Fruit fly (Drosophila melanogaster): Measurements from ENCODE around the gene Gagr.

Gene Gagr

dm6 chr3L:16354197-16354596, 40.2 kb upstream of the Gagr start, which contains the start of gene Pdh:
Pdh (minus strand) TSS chr3L:16354297.
- peak in 1 of 2 experiments; percentile 0 for TF ChIP-seq Pdp1 (GFP tag; optimal IDR thresholded peaks at IDR 0.05)
- TF ChIP-seq Med (GFP tag): peak; percentile 57
- TF ChIP-seq eyg (GFP tag; optimal IDR thresholded peaks at IDR 0.05): no peak

dm6 chr3L:16356171-16356765, 38.1 kb upstream of the Gagr start:
- TF ChIP-seq chn (GFP tag; optimal IDR thresholded peaks at IDR 0.05) (no peak), CG9932 (GFP tag; IDR thresholded peaks at IDR 0.05) (no peak), CG10321 (GFP tag; IDR thresholded peaks at IDR 0.05) (0 out of 2 replicates have a peak, but pooled peaks have one; percentile 17), oc (tag; optimal IDR thresholded peaks at IDR 0.05) (no peak), CG31365 (tag; optimal IDR thresholded peaks at IDR 0.05) (no peak), mld (GFP tag; IDR thresholded peaks at IDR 0.05; ENCODE audit: partially characterized antibody) (no peak), CG17568 (GFP tag; optimal IDR thresholded peaks at IDR 0.05) (no peak), sna (GFP tag; IDR thresholded peaks at IDR 0.05; ENCODE audit: partially characterized antibody) (no peak), CG9727 (GFP tag; optimal IDR thresholded peaks at IDR 0.05) (no peak), hbn (GFP tag; IDR thresholded peaks at IDR 0.05; ENCODE audit: partially characterized antibody) (no peak), CG10543 (GFP tag; optimal IDR thresholded peaks at IDR 0.05) (peak; percentile 11), pb (GFP tag; optimal IDR thresholded peaks at IDR 0.05) (no peak), CG2678 (tag; optimal IDR thresholded peaks at IDR 0.05) (no peak), GATAe (GFP tag; conservative IDR thresholded peaks at IDR 0.05) (0 out of 2 replicates have a peak, but pooled peaks have one; percentile 15), bsh (GFP tag; optimal IDR thresholded peaks at IDR 0.05) (no peak), repo (GFP tag; optimal IDR thresholded peaks at IDR 0.05) (no peak), Dip3 (GFP tag; optimal IDR thresholded peaks at IDR 0.05) (no peak), Ets97D (GFP tag; optimal IDR thresholded peaks at IDR 0.05) (no peak), eve (GFP tag; optimal IDR thresholded peaks at IDR 0.05) (no peak), bowl (GFP tag; IDR thresholded peaks at IDR 0.05) (no peak), chinmo (GFP tag; IDR thresholded peaks at IDR 0.05; ENCODE audit: partially characterized antibody) (peak; percentile 83; the same call in 2 of the 4 replicates), grn (GFP tag; optimal IDR thresholded peaks at IDR 0.05) (peak; percentile 68), ATbp (GFP tag; optimal IDR thresholded peaks at IDR 0.05) (no peak), gcm2 (GFP tag; optimal IDR thresholded peaks at IDR 0.05) (no peak), CG6272 (GFP tag; IDR thresholded peaks at IDR 0.05) (no peak), CG7928 (GFP tag; optimal IDR thresholded peaks at IDR 0.05) (no peak), fd102C (GFP tag; optimal IDR thresholded peaks at IDR 0.05) (no peak), Pdp1 (GFP tag; optimal IDR thresholded peaks at IDR 0.05) (peak in 1 of 2 experiments; percentile 49), sr (GFP tag; IDR thresholded peaks at IDR 0.05) (no peak), CG4360 (GFP tag; IDR thresholded peaks at IDR 0.05) (no peak), mam (GFP tag; optimal IDR thresholded peaks at IDR 0.05) (no peak), crc (GFP tag; optimal IDR thresholded peaks at IDR 0.05) (no peak), CG6654 (GFP tag; optimal IDR thresholded peaks at IDR 0.05) (no peak), ara (GFP tag; IDR thresholded peaks at IDR 0.05) (no peak), crp (GFP tag; optimal IDR thresholded peaks at IDR 0.05) (no peak), ERR (GFP tag; optimal IDR thresholded peaks at IDR 0.05) (no peak), Six4 (GFP tag; optimal IDR thresholded peaks at IDR 0.05) (no peak), CG7839 (tag; optimal IDR thresholded peaks at IDR 0.05) (no peak), CG10366 (GFP tag; IDR thresholded peaks at IDR 0.05) (no peak), tna (GFP tag; IDR thresholded peaks at IDR 0.05; ENCODE audit: partially characterized antibody) (no peak), sd (tag; optimal IDR thresholded peaks at IDR 0.05) (no peak), Lim3 (GFP tag; IDR thresholded peaks at IDR 0.05) (no peak), CG9797 (GFP tag; optimal IDR thresholded peaks at IDR 0.05) (no peak), CG15269 (tag; optimal IDR thresholded peaks at IDR 0.05) (no peak), CG8089 (GFP tag; optimal IDR thresholded peaks at IDR 0.05) (no peak), wdn (GFP tag; IDR thresholded peaks at IDR 0.05) (no peak)

Data from whole organism, embryonic.